Worm (Caenorhabditis elegans) whole organism, mixed stage, embryonic: ENCODE data around the gene C50F4.4.
A peak's percentile ranks its signal among the peaks of the same experiment; 100 is the strongest.

ENCODE experiments used
- M03D4.4 ChIP-seq: sonication (generic microtip); optimal IDR thresholded peaks from 2 replicates; lab custom pipeline; 2017; ENCODE audit warnings: mild to moderate bottlenecking, missing genetic modification characterization, missing compliant biosample characterization
- bed-3 ChIP-seq: fragments of 200-800 bp; sonication (Bioruptor generic); optimal IDR thresholded peaks from 3 replicates; lab custom pipeline; 2018; ENCODE audit warnings: mild to moderate bottlenecking, missing genetic modification characterization, moderate library complexity, missing compliant biosample characterization
- blmp-1 ChIP-seq: fragments of 150-350 bp; optimal IDR thresholded peaks from 2 replicates; lab custom pipeline; 2014; ENCODE audit warnings: missing biosample characterization, missing genetic modification characterization
- ceh-39 ChIP-seq: fragments of 150-350 bp; optimal IDR thresholded peaks from 2 replicates; lab custom pipeline; 2014; ENCODE audit warnings: missing biosample characterization, missing genetic modification characterization
- ceh-83 ChIP-seq: fragments of 200-800 bp; sonication (Bioruptor generic); optimal IDR thresholded peaks from 2 replicates; lab custom pipeline; 2018; ENCODE audit warnings: mild to moderate bottlenecking, missing genetic modification characterization, missing compliant biosample characterization
- cnd-1 ChIP-seq: fragments of 200-800 bp; sonication (Bioruptor generic); optimal IDR thresholded peaks from 2 replicates; lab custom pipeline; 2018; ENCODE audit warnings: mild to moderate bottlenecking, missing genetic modification characterization, missing compliant biosample characterization
- drap-1 ChIP-seq: fragments of 200-800 bp; sonication (Bioruptor generic); optimal IDR thresholded peaks from 3 replicates; lab custom pipeline; 2018; ENCODE audit warnings: mild to moderate bottlenecking, missing genetic modification characterization, missing compliant biosample characterization
- elt-1 ChIP-seq: sonication (generic microtip); optimal IDR thresholded peaks from 2 replicates; lab custom pipeline; 2017; ENCODE audit warnings: missing genetic modification characterization, mild to moderate bottlenecking, missing compliant biosample characterization, antibody characterized with exemption, moderate library complexity, borderline replicate concordance; ENCODE audit not compliant: insufficient read depth
- flh-1 ChIP-seq: fragments of 200-800 bp; sonication (Bioruptor generic); optimal IDR thresholded peaks from 2 replicates; lab custom pipeline; 2018; ENCODE audit warnings: mild to moderate bottlenecking, missing genetic modification characterization, moderate library complexity, missing compliant biosample characterization
- lin-13 ChIP-seq: fragments of 150-350 bp; optimal IDR thresholded peaks from 2 replicates; lab custom pipeline; 2014; ENCODE audit warnings: missing biosample characterization, missing genetic modification characterization
- lsy-2 ChIP-seq: fragments of 150-350 bp; optimal IDR thresholded peaks from 2 replicates; lab custom pipeline; 2014; ENCODE audit warnings: missing biosample characterization, missing genetic modification characterization
- mab-5 ChIP-seq: fragments of 150-350 bp; optimal IDR thresholded peaks from 2 replicates; lab custom pipeline; 2014; ENCODE audit warnings: missing biosample characterization, missing genetic modification characterization
- mep-1 ChIP-seq: fragments of 150-350 bp; optimal IDR thresholded peaks from 2 replicates; lab custom pipeline; 2017; ENCODE audit warnings: missing biosample characterization, missing genetic modification reagents, missing genetic modification characterization, inconsistent platforms
- nhr-12 ChIP-seq: fragments of 150-350 bp; optimal IDR thresholded peaks from 2 replicates; lab custom pipeline; 2014; ENCODE audit warnings: missing biosample characterization, missing genetic modification characterization
- nhr-2 ChIP-seq: fragments of 150-350 bp; optimal IDR thresholded peaks from 2 replicates; lab custom pipeline; 2014; ENCODE audit warnings: missing biosample characterization, missing genetic modification characterization
- nhr-237 ChIP-seq: fragments of 150-350 bp; optimal IDR thresholded peaks from 2 replicates; lab custom pipeline; 2014; ENCODE audit warnings: missing biosample characterization, missing genetic modification characterization
- nhr-76 ChIP-seq: sonication (generic microtip); optimal IDR thresholded peaks from 2 replicates; lab custom pipeline; 2017; ENCODE audit warnings: missing biosample characterization, missing genetic modification characterization
- sem-2 ChIP-seq: fragments of 200-800 bp; sonication (Bioruptor generic); optimal IDR thresholded peaks from 2 replicates; lab custom pipeline; 2018; ENCODE audit warnings: mild to moderate bottlenecking, missing genetic modification characterization, missing compliant biosample characterization
- snpc-4 ChIP-seq: fragments of 150-350 bp; optimal IDR thresholded peaks from 2 replicates; lab custom pipeline; 2014; ENCODE audit warnings: missing biosample characterization, missing genetic modification characterization
- sptf-1 ChIP-seq: sonication (generic microtip); optimal IDR thresholded peaks from 2 replicates; lab custom pipeline; 2017; ENCODE audit warnings: mild to moderate bottlenecking, missing genetic modification characterization, moderate library complexity, missing compliant biosample characterization
- tbx-8 ChIP-seq: fragments of 200-800 bp; sonication (Bioruptor generic); optimal IDR thresholded peaks from 2 replicates; lab custom pipeline; 2018; ENCODE audit warnings: mild to moderate bottlenecking, missing genetic modification characterization, moderate library complexity, missing compliant biosample characterization
- unc-120 ChIP-seq: sonication (generic microtip); optimal IDR thresholded peaks from 2 replicates; lab custom pipeline; 2017; ENCODE audit warnings: missing genetic modification characterization, missing compliant biosample characterization; ENCODE audit not compliant: poor library complexity, severe bottlenecking
- unc-39 ChIP-seq: fragments of 150-350 bp; optimal IDR thresholded peaks from 2 replicates; lab custom pipeline; 2014; ENCODE audit warnings: missing biosample characterization, missing genetic modification characterization
- zip-8 ChIP-seq: fragments of 150-350 bp; optimal IDR thresholded peaks from 2 replicates; lab custom pipeline; 2014; ENCODE audit warnings: missing biosample characterization, missing genetic modification characterization

Gene C50F4.4

DNA sequence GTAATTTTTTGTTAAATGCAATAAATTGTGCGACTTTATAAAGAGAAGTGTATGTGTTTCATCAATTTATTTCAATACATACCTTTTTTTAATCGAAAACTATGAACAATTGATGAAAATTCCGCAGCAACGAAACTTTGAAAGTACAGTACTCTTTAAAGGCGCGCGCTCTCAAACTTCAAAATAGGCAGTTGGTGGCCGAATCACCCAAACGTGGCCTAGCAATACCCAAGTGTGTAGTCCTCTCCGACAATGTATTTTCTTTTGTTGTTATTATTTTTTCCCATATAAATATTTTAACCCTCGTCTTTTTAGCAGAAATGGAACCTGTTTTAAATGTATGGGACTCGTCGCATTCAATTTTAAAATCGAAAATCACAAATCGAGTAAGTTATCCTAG is at the start of gene C50F4.4:
Gene C50F4.4, plus strand, starts transcription at position 267 of the 400 bp plus-strand sequence.
- TF ChIP-seq sem-2 (GFP tag; lab: Kevin White, UChicago) (no peak), lin-13 (tag; lab: Kevin White, UChicago) (no peak), blmp-1 (tag; lab: Kevin White, UChicago) (no peak), unc-120 (tag; lab: Kevin White, UChicago) (peak; percentile 34)

DNA sequence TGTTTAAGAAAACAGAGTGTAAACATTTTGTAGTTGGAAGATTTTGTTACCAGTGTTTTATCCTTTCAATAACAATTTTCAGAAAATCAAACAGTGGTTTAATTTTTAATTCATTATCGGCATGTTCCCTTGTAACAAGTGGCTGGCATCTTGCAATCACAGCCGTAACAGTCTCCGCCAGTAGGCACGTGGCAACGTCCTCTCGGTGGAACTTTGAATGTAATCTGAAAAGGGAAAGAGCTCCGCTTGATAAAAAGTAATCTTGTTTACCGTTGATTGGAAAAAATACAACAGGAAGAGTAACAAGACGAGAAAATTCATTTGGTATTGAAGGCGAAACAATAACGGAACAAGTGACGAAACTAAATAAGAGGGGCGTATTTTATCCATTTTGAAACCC is 47.2 kb upstream of the C50F4.4 start, which contains the start of gene K06A4.10:
Gene K06A4.10, minus strand, starts transcription at position 390 of the 400 bp plus-strand sequence.
- TF ChIP-seq lin-13 (tag; lab: Kevin White, UChicago) (no peak), lsy-2 (no peak), unc-120 (tag; lab: Kevin White, UChicago) (no peak), nhr-237 (tag; lab: Kevin White, UChicago) (no peak), flh-1 (GFP tag; lab: Kevin White, UChicago) (no peak), mep-1 (tag; lab: Kevin White, UChicago) (no peak), nhr-12 (no peak), cnd-1 (no peak)
- TF ChIP-seq, all 35 proteins: peak for 0

- TF ChIP-seq nhr-2 (tag; lab: Kevin White, UChicago), result no peak
- no peak for TF ChIP-seq mab-5
- TF ChIP-seq ceh-39 (tag; lab: Kevin White, UChicago), result no peak
- no peak for TF ChIP-seq mep-1 (tag; lab: Kevin White, UChicago)
- no peak for TF ChIP-seq unc-39 (tag; lab: Kevin White, UChicago)
- no peak for TF ChIP-seq drap-1
- TF ChIP-seq nhr-76 (tag; lab: Kevin White, UChicago), result no peak
- TF ChIP-seq snpc-4, result no peak
- TF ChIP-seq bed-3, result no peak
- TF ChIP-seq flh-1 (GFP tag; lab: Kevin White, UChicago), result no peak
- no peak for TF ChIP-seq tbx-8 (GFP tag; lab: Kevin White, UChicago)
- no peak for TF ChIP-seq ceh-83 (GFP tag; lab: Kevin White, UChicago)
- TF ChIP-seq elt-1 (tag; lab: Kevin White, UChicago), result no peak
Measured at ce11 chrV:9491440-9492160, 45.0 kb upstream of the C50F4.4 start, which contains the start of gene K06A4.7. K06A4.7 (minus strand) TSS chrV:9491490.

DNA sequence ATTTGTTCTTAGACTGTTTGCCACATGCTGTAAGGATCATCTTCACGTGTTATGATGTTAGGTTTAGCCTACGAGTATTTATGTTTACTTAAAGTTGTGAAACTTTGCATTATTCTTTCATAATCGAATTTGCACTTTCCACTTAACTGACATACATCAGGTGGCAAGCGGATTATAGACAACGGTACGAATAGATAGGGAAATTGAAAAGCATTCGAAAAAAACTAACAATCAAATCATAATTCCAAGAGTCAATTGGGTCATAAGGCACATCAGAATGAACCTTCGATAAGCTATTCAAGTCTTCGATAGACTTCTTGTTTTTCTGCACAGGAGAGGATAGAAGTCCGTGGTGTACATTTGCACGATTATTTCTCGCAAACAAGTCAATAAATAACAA is 44.1 kb upstream of the C50F4.4 start:
- no peak for TF ChIP-seq flh-1 (GFP tag; lab: Kevin White, UChicago)
- TF ChIP-seq sptf-1 (tag; lab: Kevin White, UChicago), result no peak
- no peak for TF ChIP-seq blmp-1 (tag; lab: Kevin White, UChicago)
- no peak for TF ChIP-seq lin-13 (tag; lab: Kevin White, UChicago)
- TF ChIP-seq lsy-2, result no peak
- TF ChIP-seq bed-3, result no peak
- no peak for TF ChIP-seq nhr-237 (tag; lab: Kevin White, UChicago)
- no peak for TF ChIP-seq mep-1 (tag; lab: Kevin White, UChicago)
- TF ChIP-seq cnd-1, result no peak
- no peak for TF ChIP-seq zip-8 (tag; lab: Kevin White, UChicago)
- TF ChIP-seq mab-5, result no peak
- no peak for TF ChIP-seq M03D4.4 (tag; lab: Kevin White, UChicago)
- TF ChIP-seq nhr-2 (tag; lab: Kevin White, UChicago), result no peak
- no peak for TF ChIP-seq nhr-12

- no peak for TF ChIP-seq sptf-1 (tag; lab: Kevin White, UChicago)
- no peak for TF ChIP-seq mep-1 (tag; lab: Kevin White, UChicago)
- TF ChIP-seq nhr-12, result no peak
- TF ChIP-seq blmp-1 (tag; lab: Kevin White, UChicago), result no peak
- no peak for TF ChIP-seq cnd-1
Measured at ce11 chrV:9496742-9497141, 39.8 kb upstream of the C50F4.4 start, which contains the start of gene gsnl-1. gsnl-1 (plus strand) TSS chrV:9497042.

- TF ChIP-seq sem-2 (GFP tag; lab: Kevin White, UChicago), result no peak
Measured at ce11 chrV:9499295-9499694, 37.3 kb upstream of the C50F4.4 start.

ce11 chrV:9500826-9501451 is 35.6 kb upstream of the C50F4.4 start, which contains the start of gene swt-5:
swt-5 (plus strand) TSS chrV:9501401.
- TF ChIP-seq drap-1, result no peak
